Worm (Caenorhabditis elegans) whole organism, L3 larva: ENCODE data around the gene egl-6.

Source experiments
- aly-2 ChIP-seq: fragments of 150-350 bp; optimal IDR thresholded peaks from 2 replicates; lab custom pipeline; 2014; ENCODE audit warnings: missing biosample characterization, missing genetic modification characterization
- ama-1 ChIP-seq: fragments of 150-350 bp; optimal IDR thresholded peaks from 2 replicates; lab custom pipeline; 2018
- fos-1 ChIP-seq: fragments of 150-350 bp; optimal IDR thresholded peaks from 2 replicates; lab custom pipeline; 2014; ENCODE audit warnings: missing biosample characterization, missing genetic modification characterization
- nhr-11 ChIP-seq: fragments of 150-350 bp; optimal IDR thresholded peaks from 2 replicates; lab custom pipeline; 2014; ENCODE audit warnings: missing biosample characterization, missing genetic modification characterization
- nhr-23 ChIP-seq: fragments of 150-350 bp; optimal IDR thresholded peaks from 2 replicates; lab custom pipeline; 2014; ENCODE audit warnings: missing biosample characterization, missing genetic modification reagents, missing genetic modification characterization
- nhr-237 ChIP-seq: fragments of 150-350 bp; optimal IDR thresholded peaks from 2 replicates; lab custom pipeline; 2014; ENCODE audit warnings: missing biosample characterization, missing genetic modification characterization
- snpc-4 ChIP-seq: fragments of 150-350 bp; optimal IDR thresholded peaks from 2 replicates; lab custom pipeline; 2014; ENCODE audit warnings: missing biosample characterization, missing genetic modification characterization
- ztf-11 ChIP-seq: fragments of 150-350 bp; optimal IDR thresholded peaks from 2 replicates; lab custom pipeline; 2014; ENCODE audit warnings: missing biosample characterization, missing genetic modification characterization

ce11 chrX:5896001-5896400 lies 34.9 kb upstream of the egl-6 start:
- TF ChIP-seq nhr-237 (no peak), nhr-11 (tag; lab: Kevin White, UChicago) (no peak), fos-1 (no peak), snpc-4 (tag; lab: Kevin White, UChicago) (no peak), ztf-11 (tag; lab: Kevin White, UChicago) (no peak), nhr-23 (no peak), ama-1 (lab: Kevin White, UChicago) (no peak), aly-2 (no peak)
